Worm (Caenorhabditis elegans) whole organism, L1 larva: ENCODE data around the gene spp-28.

Experiments
- C16A3.4 ChIP-seq: fragments of 150-350 bp; optimal IDR thresholded peaks from 2 replicates; lab custom pipeline; 2014; ENCODE audit warnings: missing biosample characterization, missing genetic modification characterization
- F16B12.6 ChIP-seq: fragments of 150-350 bp; optimal IDR thresholded peaks from 2 replicates; lab custom pipeline; 2014; ENCODE audit warnings: missing biosample characterization, missing genetic modification characterization
- Y116A8C.19 ChIP-seq: sonication (generic microtip); optimal IDR thresholded peaks from 2 replicates; lab custom pipeline; 2016; ENCODE audit warnings: missing compliant biosample characterization, missing genetic modification characterization, borderline replicate concordance
- aha-1 ChIP-seq: fragments of 150-350 bp; optimal IDR thresholded peaks from 2 replicates; lab custom pipeline; 2014; ENCODE audit warnings: missing biosample characterization, missing genetic modification characterization
- alr-1 ChIP-seq: fragments of 200-800 bp; sonication (Bioruptor generic); optimal IDR thresholded peaks from 2 replicates; lab custom pipeline; 2018; ENCODE audit warnings: borderline replicate concordance, mild to moderate bottlenecking, missing genetic modification characterization, missing compliant biosample characterization
- aly-2 ChIP-seq: fragments of 150-350 bp; optimal IDR thresholded peaks from 2 replicates; lab custom pipeline; 2014; ENCODE audit warnings: missing biosample characterization, missing genetic modification characterization
- blmp-1 ChIP-seq: fragments of 150-350 bp; optimal IDR thresholded peaks from 2 replicates; lab custom pipeline; 2014; ENCODE audit warnings: missing biosample characterization, missing genetic modification characterization
- ceh-63 ChIP-seq: fragments of 200-800 bp; sonication (Bioruptor generic); optimal IDR thresholded peaks from 2 replicates; lab custom pipeline; 2018; ENCODE audit warnings: mild to moderate bottlenecking, missing genetic modification characterization, missing compliant biosample characterization
- ceh-8 ChIP-seq: fragments of 200-800 bp; sonication (Bioruptor generic); optimal IDR thresholded peaks from 2 replicates; lab custom pipeline; 2018; ENCODE audit warnings: mild to moderate bottlenecking, missing genetic modification characterization, moderate library complexity, missing compliant biosample characterization
- ceh-88 ChIP-seq: fragments of 200-800 bp; sonication (Bioruptor generic); IDR thresholded peaks from 2 replicates; pipeline ENCODE4 v1.3.6; 2022; ENCODE audit warnings: missing genetic modification characterization, missing compliant biosample characterization
- ces-1 ChIP-seq: fragments of 150-350 bp; optimal IDR thresholded peaks from 2 replicates; lab custom pipeline; 2014; ENCODE audit warnings: missing biosample characterization, missing genetic modification reagents, missing genetic modification characterization
- dpl-1 ChIP-seq, 3 experiments: fragments of 150-350 bp in 2 of 3; sonication (generic microtip) in 1 of 3; optimal IDR thresholded peaks; 2 replicates each; lab custom pipeline; 2014 to 2017; ENCODE audit warnings: missing biosample characterization in 3 of 3, missing genetic modification characterization in 3 of 3, missing genetic modification reagents in 3 of 3
- dsc-1 ChIP-seq: sonication (generic microtip); optimal IDR thresholded peaks from 2 replicates; lab custom pipeline; 2016; ENCODE audit warnings: mild to moderate bottlenecking, missing genetic modification characterization, missing compliant biosample characterization
- efl-3 ChIP-seq: fragments of 200-800 bp; sonication (Bioruptor generic); optimal IDR thresholded peaks from 2 replicates; lab custom pipeline; 2018; ENCODE audit warnings: mild to moderate bottlenecking, missing genetic modification characterization, missing compliant biosample characterization
- grh-1 ChIP-seq: fragments of 200-800 bp; sonication (Bioruptor generic); IDR thresholded peaks from 2 replicates; pipeline ENCODE4 v1.3.6; 2022; ENCODE audit warnings: missing genetic modification reagents, missing genetic modification characterization, missing compliant biosample characterization
- hlh-17 ChIP-seq: fragments of 200-800 bp; sonication (Bioruptor generic); optimal IDR thresholded peaks from 2 replicates; lab custom pipeline; 2018; ENCODE audit warnings: missing genetic modification characterization, mild to moderate bottlenecking, missing compliant biosample characterization, moderate library complexity, borderline replicate concordance
- jun-1 ChIP-seq: fragments of 150-350 bp; optimal IDR thresholded peaks from 2 replicates; lab custom pipeline; 2014; ENCODE audit warnings: missing biosample characterization, missing genetic modification reagents, missing genetic modification characterization
- lin-15B ChIP-seq: fragments of 150-350 bp; sonication (generic microtip); optimal IDR thresholded peaks from 3 replicates; lab custom pipeline; 2014; ENCODE audit warnings: missing biosample characterization, missing genetic modification characterization
- lir-3 ChIP-seq: sonication (generic microtip); optimal IDR thresholded peaks from 2 replicates; lab custom pipeline; 2016; ENCODE audit warnings: mild to moderate bottlenecking, missing genetic modification characterization, moderate library complexity, missing compliant biosample characterization; ENCODE audit not compliant: poor library complexity
- mab-9 ChIP-seq: fragments of 200-800 bp; sonication (Bioruptor generic); IDR thresholded peaks from 2 replicates; pipeline ENCODE4 v1.3.6; 2022; ENCODE audit warnings: missing genetic modification reagents, missing genetic modification characterization, missing compliant biosample characterization
- mef-2 ChIP-seq: fragments of 150-350 bp; optimal IDR thresholded peaks from 2 replicates; lab custom pipeline; 2014; ENCODE audit warnings: missing biosample characterization, missing genetic modification characterization
- mep-1 ChIP-seq: fragments of 150-350 bp; optimal IDR thresholded peaks from 2 replicates; lab custom pipeline; 2014; ENCODE audit warnings: missing biosample characterization, missing genetic modification characterization
- nhr-19 ChIP-seq: fragments of 200-800 bp; sonication (Bioruptor generic); conservative IDR thresholded peaks from 2 replicates; pipeline ENCODE4 v1.3.6; 2022; ENCODE audit warnings: missing genetic modification characterization, missing compliant biosample characterization
- nhr-28 ChIP-seq: fragments of 150-350 bp; optimal IDR thresholded peaks from 2 replicates; lab custom pipeline; 2014; ENCODE audit warnings: missing biosample characterization, missing genetic modification characterization
- nhr-47 ChIP-seq: sonication (generic microtip); optimal IDR thresholded peaks from 2 replicates; lab custom pipeline; 2016; ENCODE audit warnings: mild to moderate bottlenecking, missing genetic modification characterization, moderate library complexity, missing compliant biosample characterization
- nhr-71 ChIP-seq: sonication (generic microtip); optimal IDR thresholded peaks from 2 replicates; lab custom pipeline; 2016; ENCODE audit warnings: mild to moderate bottlenecking, missing genetic modification characterization, moderate library complexity, missing compliant biosample characterization
- nhr-76 ChIP-seq: sonication (generic microtip); optimal IDR thresholded peaks from 2 replicates; lab custom pipeline; 2017; ENCODE audit warnings: missing biosample characterization, missing genetic modification characterization
- nhr-77 ChIP-seq: fragments of 150-350 bp; optimal IDR thresholded peaks from 2 replicates; lab custom pipeline; 2014; ENCODE audit warnings: missing biosample characterization, missing genetic modification characterization
- nhr-85 ChIP-seq: sonication (generic microtip); peaks from one replicate; lab custom pipeline; 2016; ENCODE audit warnings: missing genetic modification characterization, inconsistent platforms, missing compliant biosample characterization
- pag-3 ChIP-seq: sonication (generic microtip); optimal IDR thresholded peaks from 2 replicates; lab custom pipeline; 2017; ENCODE audit warnings: missing genetic modification characterization, mild to moderate bottlenecking, missing compliant biosample characterization, antibody characterized with exemption, borderline replicate concordance; ENCODE audit not compliant: insufficient read depth
- pqm-1 ChIP-seq: sonication (generic microtip); optimal IDR thresholded peaks from 3 replicates; lab custom pipeline; 2017; ENCODE audit warnings: missing biosample characterization, missing genetic modification characterization
- rnt-1 ChIP-seq: sonication (generic microtip); optimal IDR thresholded peaks from 2 replicates; lab custom pipeline; 2016; ENCODE audit warnings: mild to moderate bottlenecking, missing genetic modification characterization, moderate library complexity, missing compliant biosample characterization
- skn-1 ChIP-seq: fragments of 150-350 bp; optimal IDR thresholded peaks from 2 replicates; lab custom pipeline; 2014; ENCODE audit warnings: missing biosample characterization, missing genetic modification characterization
- snpc-4 ChIP-seq: fragments of 150-350 bp; optimal IDR thresholded peaks from 2 replicates; lab custom pipeline; 2014; ENCODE audit warnings: missing biosample characterization, missing genetic modification characterization
- snu-23 ChIP-seq: sonication (generic microtip); optimal IDR thresholded peaks from 2 replicates; lab custom pipeline; 2016; ENCODE audit warnings: missing genetic modification characterization, missing compliant biosample characterization
- sox-4 ChIP-seq: sonication (generic microtip); optimal IDR thresholded peaks from 2 replicates; lab custom pipeline; 2016; ENCODE audit warnings: missing genetic modification characterization, missing compliant biosample characterization
- sptf-1 ChIP-seq: fragments of 150-350 bp; optimal IDR thresholded peaks from 2 replicates; lab custom pipeline; 2014; ENCODE audit warnings: missing biosample characterization, missing genetic modification characterization
- sup-37 ChIP-seq: fragments of 200-800 bp; sonication (Bioruptor generic); optimal IDR thresholded peaks from 2 replicates; lab custom pipeline; 2018; ENCODE audit warnings: mild to moderate bottlenecking, missing genetic modification characterization, missing compliant biosample characterization
- tbx-2 ChIP-seq: sonication (generic microtip); optimal IDR thresholded peaks from 2 replicates; lab custom pipeline; 2016; ENCODE audit warnings: missing genetic modification characterization, missing compliant biosample characterization
- tlp-1 ChIP-seq: fragments of 150-350 bp; optimal IDR thresholded peaks from 2 replicates; lab custom pipeline; 2014; ENCODE audit warnings: missing biosample characterization, missing genetic modification characterization
- unc-30 ChIP-seq: sonication (generic microtip); optimal IDR thresholded peaks from 2 replicates; lab custom pipeline; 2017; ENCODE audit warnings: missing biosample characterization, missing genetic modification characterization
- unc-62 ChIP-seq: fragments of 150-350 bp; optimal IDR thresholded peaks from 2 replicates; lab custom pipeline; 2014; ENCODE audit warnings: missing biosample characterization, missing genetic modification reagents, missing genetic modification characterization
- unc-98 ChIP-seq: fragments of 200-800 bp; sonication (Bioruptor generic); IDR thresholded peaks from 2 replicates; pipeline ENCODE4 v1.3.6; 2022; ENCODE audit warnings: missing genetic modification characterization, missing compliant biosample characterization
- vab-15 ChIP-seq: sonication (generic microtip); optimal IDR thresholded peaks from 2 replicates; lab custom pipeline; 2017; ENCODE audit warnings: missing genotype, mild to moderate bottlenecking, missing genetic modification characterization, missing compliant biosample characterization
- ztf-11 ChIP-seq, 2 experiments: sonication (generic microtip); optimal IDR thresholded peaks; 2 replicates each; lab custom pipeline; 2016 to 2017; ENCODE audit warnings: missing genetic modification characterization in 2 of 2, missing biosample characterization in 1 of 2, missing compliant biosample characterization in 1 of 2
- ztf-4 ChIP-seq: fragments of 150-350 bp; optimal IDR thresholded peaks from 2 replicates; lab custom pipeline; 2014; ENCODE audit warnings: missing biosample characterization, missing genetic modification characterization

spp-28 gene

ce11 chrIII:4204072-4204471 lies 13.9 kb upstream of the spp-28 start, which contains the start of the genes pelo-1 and R74.7 (continued):
- TF ChIP-seq nhr-85 (tag; lab: Kevin White, UChicago) (no peak), hlh-17 (no peak), vab-15 (tag; lab: Kevin White, UChicago) (no peak), dsc-1 (tag; lab: Kevin White, UChicago) (no peak), ztf-4 (tag; lab: Kevin White, UChicago) (no peak), tlp-1 (tag; lab: Kevin White, UChicago) (no peak), nhr-77 (tag; lab: Kevin White, UChicago) (no peak)
- TF ChIP-seq, all 84 proteins: peak for 18

ce11 chrIII:4196988-4197384 lies 6.8 kb upstream of the spp-28 start, which contains the start of gene asd-1:
asd-1 (plus strand) TSS chrIII:4197285.
- no peak for TF ChIP-seq snu-23 (GFP tag; lab: Kevin White, UChicago)
- no peak for TF ChIP-seq pqm-1 (tag; lab: Kevin White, UChicago)
- no peak for TF ChIP-seq snpc-4 (tag; lab: Kevin White, UChicago)
- TF ChIP-seq mab-9 (GFP tag; lab: Robert Waterston, UW), result no peak
- no peak for TF ChIP-seq ceh-88 (GFP tag; lab: Robert Waterston, UW)
- TF ChIP-seq ces-1 (GFP tag; lab: Kevin White, UChicago), result no peak
- TF ChIP-seq nhr-19 (GFP tag; lab: Robert Waterston, UW), result no peak
- no peak for TF ChIP-seq dpl-1 (GFP tag; optimal IDR thresholded peaks at IDR 0.05; lab: Kevin White, UChicago)
- TF ChIP-seq nhr-71 (tag; lab: Kevin White, UChicago), result no peak
- no peak for TF ChIP-seq sup-37

- peak; percentile 15 for TF ChIP-seq sox-4 (tag; lab: Kevin White, UChicago)
- TF ChIP-seq unc-62 (GFP tag; lab: Kevin White, UChicago), result no peak
- TF ChIP-seq blmp-1 (tag; lab: Kevin White, UChicago), result no peak
- peak; percentile 88 for TF ChIP-seq lir-3 (tag; lab: Kevin White, UChicago)
- TF ChIP-seq skn-1 (tag; lab: Kevin White, UChicago), result peak; percentile 75
- no peak for TF ChIP-seq ceh-8 (GFP tag; lab: Kevin White, UChicago)
- peak; percentile 76 for TF ChIP-seq nhr-85 (tag; lab: Kevin White, UChicago)
- TF ChIP-seq nhr-47 (tag; lab: Kevin White, UChicago), result peak; percentile 66
- TF ChIP-seq sptf-1 (tag; lab: Kevin White, UChicago), result no peak
- TF ChIP-seq mab-9 (GFP tag; lab: Robert Waterston, UW), result no peak
- no peak for TF ChIP-seq nhr-28 (tag; lab: Kevin White, UChicago)
- no peak for TF ChIP-seq grh-1 (GFP tag; lab: Robert Waterston, UW)
- TF ChIP-seq rnt-1 (tag; lab: Kevin White, UChicago), result peak; percentile 92
- no peak for TF ChIP-seq unc-30 (tag; lab: Kevin White, UChicago)
- no peak for TF ChIP-seq Y116A8C.19
- TF ChIP-seq ztf-11 (tag; optimal IDR thresholded peaks at IDR 0.05; lab: Kevin White, UChicago), result peak in 1 of 2 experiments; percentile 58
- TF ChIP-seq lin-15B, result peak; percentile 59
- TF ChIP-seq alr-1 (tag; lab: Kevin White, UChicago), result no peak
- TF ChIP-seq jun-1 (tag; lab: Kevin White, UChicago), result no peak
- peak; percentile 60 for TF ChIP-seq snu-23 (GFP tag; lab: Kevin White, UChicago)
- peak; percentile 40 for TF ChIP-seq dsc-1 (tag; lab: Kevin White, UChicago)
- no peak for TF ChIP-seq nhr-76 (tag; lab: Kevin White, UChicago)
- TF ChIP-seq aha-1 (tag; lab: Kevin White, UChicago), result no peak
- no peak for TF ChIP-seq pag-3 (tag; lab: Kevin White, UChicago)
- peak; percentile 40 for TF ChIP-seq F16B12.6 (tag; lab: Kevin White, UChicago)
- TF ChIP-seq pqm-1 (tag; lab: Kevin White, UChicago), result no peak
- TF ChIP-seq mef-2 (tag; lab: Kevin White, UChicago), result no peak
- TF ChIP-seq ztf-4 (tag; lab: Kevin White, UChicago), result no peak
- TF ChIP-seq hlh-17, result no peak
- TF ChIP-seq ceh-63 (GFP tag; lab: Kevin White, UChicago), result no peak
- no peak for TF ChIP-seq efl-3 (GFP tag; lab: Kevin White, UChicago)
- TF ChIP-seq C16A3.4 (tag; lab: Kevin White, UChicago), result peak; percentile 21
- TF ChIP-seq tbx-2 (tag; lab: Kevin White, UChicago), result peak; percentile 65
- TF ChIP-seq aly-2 (tag; lab: Kevin White, UChicago), result no peak
- no peak for TF ChIP-seq tlp-1 (tag; lab: Kevin White, UChicago)
- TF ChIP-seq mep-1 (tag; lab: Kevin White, UChicago), result peak; percentile 56
- TF ChIP-seq unc-98 (GFP tag; lab: Robert Waterston, UW), result 0 out of 2 replicates have a peak, but pooled peaks have one; percentile 49
Measured at ce11 chrIII:4196301-4196987, 6.3 kb upstream of the spp-28 start.
